Fruit fly (Drosophila melanogaster) whole organism, embryonic: ENCODE data around the gene Amun.

ENCODE experiments used
- Bgb ChIP-seq: fragments of 200-800 bp; sonication (Bioruptor generic); IDR thresholded peaks from 2 replicates; pipeline ENCODE4 v1.3.6; 2022; ENCODE audit warnings: missing biosample characterization, missing genetic modification characterization; ENCODE audit not compliant: partially characterized antibody
- CG10147 ChIP-seq: fragments of 200-800 bp; sonication (Bioruptor generic); optimal IDR thresholded peaks from 2 replicates; lab custom pipeline; 2019; ENCODE audit warnings: missing biosample characterization, mild to moderate bottlenecking, missing genetic modification characterization, moderate library complexity
- CG10274 ChIP-seq: fragments of 200-800 bp; sonication (Bioruptor generic); optimal IDR thresholded peaks from 3 replicates; lab custom pipeline; 2017; ENCODE audit warnings: missing biosample characterization, mild to moderate bottlenecking, missing genetic modification characterization
- CG12071 ChIP-seq: fragments of 200-800 bp; sonication (Bioruptor generic); optimal IDR thresholded peaks from 3 replicates; lab custom pipeline; 2018; ENCODE audit warnings: missing biosample characterization, mild to moderate bottlenecking, missing genetic modification characterization
- CG13775 ChIP-seq: fragments of 200-800 bp; sonication (Bioruptor generic); optimal IDR thresholded peaks from 3 replicates; lab custom pipeline; 2017; ENCODE audit warnings: missing biosample characterization, mild to moderate bottlenecking, missing genetic modification characterization
- CG1603 ChIP-seq: fragments of 200-800 bp; sonication (Bioruptor generic); optimal IDR thresholded peaks from 2 replicates; lab custom pipeline; 2019; ENCODE audit warnings: missing biosample characterization, mild to moderate bottlenecking, missing genetic modification characterization, moderate library complexity
- CG17361 ChIP-seq: fragments of 200-800 bp; sonication (Bioruptor generic); IDR thresholded peaks from 3 replicates; pipeline ENCODE4 v1.3.6; 2022; ENCODE audit warnings: missing biosample characterization, missing genetic modification characterization
- CG18262 ChIP-seq: fragments of 200-800 bp; optimal IDR thresholded peaks from 3 replicates; lab custom pipeline; 2019; ENCODE audit warnings: missing biosample characterization, mild to moderate bottlenecking, missing genetic modification characterization, moderate library complexity
- CG2875 ChIP-seq: fragments of 200-800 bp; sonication (Bioruptor generic); optimal IDR thresholded peaks from 2 replicates; lab custom pipeline; 2017; ENCODE audit warnings: missing biosample characterization, mild to moderate bottlenecking, missing genetic modification characterization, missing genetic modification reagents
- CG30020 ChIP-seq: fragments of 200-800 bp; optimal IDR thresholded peaks from 2 replicates; lab custom pipeline; 2019; ENCODE audit warnings: missing biosample characterization, mild to moderate bottlenecking, missing genetic modification characterization, moderate library complexity
- CG30403 ChIP-seq: fragments of 200-800 bp; sonication (Bioruptor generic); optimal IDR thresholded peaks from 3 replicates; lab custom pipeline; 2016; ENCODE audit warnings: missing biosample characterization, missing genetic modification characterization
- CG3281 ChIP-seq: fragments of 200-800 bp; sonication (Bioruptor generic); optimal IDR thresholded peaks from 3 replicates; lab custom pipeline; 2017; ENCODE audit warnings: missing biosample characterization, mild to moderate bottlenecking, missing genetic modification characterization
- CG33213 ChIP-seq: fragments of 200-800 bp; sonication (Bioruptor generic); optimal IDR thresholded peaks from 3 replicates; lab custom pipeline; 2016; ENCODE audit warnings: missing biosample characterization, missing genetic modification characterization
- CG4730 ChIP-seq: fragments of 200-800 bp; sonication (Bioruptor generic); IDR thresholded peaks from 2 replicates; pipeline ENCODE4 v1.3.6; 2022; ENCODE audit warnings: missing biosample characterization, missing genetic modification characterization
- CG6272 ChIP-seq: fragments of 200-800 bp; sonication (Bioruptor generic); IDR thresholded peaks from 2 replicates; pipeline ENCODE4 v1.3.6; 2022; ENCODE audit warnings: missing biosample characterization, missing genetic modification characterization
- CG6791 ChIP-seq: fragments of 200-800 bp; sonication (Bioruptor generic); IDR thresholded peaks from 3 replicates; pipeline ENCODE4 v1.3.6; 2022; ENCODE audit warnings: missing biosample characterization, missing genetic modification characterization; ENCODE audit not compliant: partially characterized antibody
- CG6854 ChIP-seq: fragments of 200-800 bp; sonication (Bioruptor generic); optimal IDR thresholded peaks from 3 replicates; lab custom pipeline; 2017; ENCODE audit warnings: missing biosample characterization, mild to moderate bottlenecking, missing genetic modification characterization
- CG7786 ChIP-seq: fragments of 200-800 bp; sonication (Bioruptor generic); optimal IDR thresholded peaks from 2 replicates; lab custom pipeline; 2016; ENCODE audit warnings: missing biosample characterization, missing genetic modification characterization
- CG9215 ChIP-seq: fragments of 200-800 bp; sonication (Bioruptor generic); IDR thresholded peaks from 2 replicates; pipeline ENCODE4 v1.3.6; 2022; ENCODE audit warnings: missing biosample characterization, missing genetic modification characterization
- CG9876 ChIP-seq: fragments of 200-800 bp; sonication (Bioruptor generic); optimal IDR thresholded peaks from 2 replicates; lab custom pipeline; 2016; ENCODE audit warnings: missing biosample characterization, missing genetic modification characterization
- Dref ChIP-seq: fragments of 200-800 bp; sonication (Bioruptor generic); IDR thresholded peaks from 2 replicates; pipeline ENCODE4 v1.3.6; 2022; ENCODE audit warnings: missing biosample characterization, missing genetic modification characterization
- Elba2 ChIP-seq: fragments of 200-800 bp; sonication (Bioruptor generic); optimal IDR thresholded peaks from 3 replicates; lab custom pipeline; 2016; ENCODE audit warnings: missing biosample characterization, missing genetic modification characterization
- HHEX ChIP-seq: fragments of 200-800 bp; sonication (Bioruptor generic); optimal IDR thresholded peaks from 3 replicates; lab custom pipeline; 2017; ENCODE audit warnings: missing biosample characterization, mild to moderate bottlenecking, missing genetic modification characterization, missing genetic modification reagents
- HLH4C ChIP-seq: fragments of 200-800 bp; sonication (Bioruptor generic); IDR thresholded peaks from 3 replicates; pipeline ENCODE4 v1.3.6; 2022; ENCODE audit warnings: missing biosample characterization, missing genetic modification characterization; ENCODE audit not compliant: partially characterized antibody
- Max ChIP-seq: fragments of 200-800 bp; sonication (Bioruptor generic); optimal IDR thresholded peaks from 2 replicates; lab custom pipeline; 2016; ENCODE audit warnings: missing biosample characterization, mild to moderate bottlenecking, missing genetic modification characterization
- Nf-YB ChIP-seq: fragments of 200-800 bp; sonication (Bioruptor generic); optimal IDR thresholded peaks from 3 replicates; lab custom pipeline; 2019; ENCODE audit warnings: missing biosample characterization, mild to moderate bottlenecking, missing genetic modification characterization, moderate library complexity
- Sry-β ChIP-seq: fragments of 200-800 bp; sonication (Bioruptor generic); optimal IDR thresholded peaks from 2 replicates; lab custom pipeline; 2018; ENCODE audit warnings: missing biosample characterization, mild to moderate bottlenecking, missing genetic modification characterization, moderate library complexity
- Sry-δ ChIP-seq: fragments of 200-800 bp; sonication (Bioruptor generic); optimal IDR thresholded peaks from 2 replicates; lab custom pipeline; 2016; ENCODE audit warnings: missing biosample characterization, missing genetic modification characterization
- Xbp1 ChIP-seq: fragments of 200-800 bp; sonication (Bioruptor generic); optimal IDR thresholded peaks from 3 replicates; lab custom pipeline; 2016; ENCODE audit warnings: missing biosample characterization, mild to moderate bottlenecking, missing genetic modification characterization
- Xrp1 ChIP-seq: fragments of 200-800 bp; sonication (Bioruptor generic); IDR thresholded peaks from 2 replicates; pipeline ENCODE4 v1.3.6; 2022; ENCODE audit warnings: missing biosample characterization, missing genetic modification characterization
- bowl ChIP-seq: fragments of 200-800 bp; sonication (Bioruptor generic); IDR thresholded peaks from 2 replicates; pipeline ENCODE4 v1.3.6; 2022; ENCODE audit warnings: missing biosample characterization, missing genetic modification characterization
- chif ChIP-seq, 2 experiments: fragments of 200-800 bp; sonication (Bioruptor generic); optimal IDR thresholded peaks; 3 replicates each; lab custom pipeline; 2016; ENCODE audit warnings: missing biosample characterization in 2 of 2, missing genetic modification characterization in 2 of 2
- crol ChIP-seq: fragments of 200-800 bp; sonication (Bioruptor generic); IDR thresholded peaks from 2 replicates; pipeline ENCODE4 v1.3.6; 2022; ENCODE audit warnings: missing biosample characterization, missing genetic modification characterization
- crp ChIP-seq, 2 experiments: fragments of 200-800 bp; sonication (Bioruptor generic); optimal IDR thresholded peaks; 2 replicates in 1 of 2; 3 replicates in 1 of 2; lab custom pipeline; 2017; ENCODE audit warnings: missing biosample characterization in 2 of 2, missing genetic modification characterization in 2 of 2, mild to moderate bottlenecking in 1 of 2, moderate library complexity in 1 of 2
- dpn ChIP-seq, 2 experiments: fragments of 200-800 bp; sonication (Bioruptor generic); optimal IDR thresholded peaks; 3 replicates each; lab custom pipeline; 2016; ENCODE audit warnings: missing biosample characterization in 2 of 2, missing genetic modification characterization in 2 of 2
- ems ChIP-seq: fragments of 200-800 bp; sonication (Bioruptor generic); optimal IDR thresholded peaks from 3 replicates; lab custom pipeline; 2016; ENCODE audit warnings: missing biosample characterization, missing genetic modification characterization
- h ChIP-seq: fragments of >200 bp; optimal IDR thresholded peaks from 2 replicates; lab custom pipeline; 2017
- hbn ChIP-seq: fragments of 200-800 bp; sonication (Bioruptor generic); IDR thresholded peaks from 2 replicates; pipeline ENCODE4 v1.3.6; 2022; ENCODE audit warnings: missing biosample characterization, missing genetic modification characterization; ENCODE audit not compliant: partially characterized antibody
- knrl ChIP-seq: fragments of 200-800 bp; sonication (Bioruptor generic); IDR thresholded peaks from 3 replicates; pipeline ENCODE4 v1.3.6; 2022; ENCODE audit warnings: missing biosample characterization, missing genetic modification characterization; ENCODE audit not compliant: partially characterized antibody
- nom ChIP-seq: fragments of 200-800 bp; sonication (Bioruptor generic); optimal IDR thresholded peaks from 2 replicates; lab custom pipeline; 2017; ENCODE audit warnings: missing biosample characterization, missing genetic modification characterization, mild to moderate bottlenecking, moderate library complexity, missing genetic modification reagents
- oc ChIP-seq: fragments of 200-800 bp; sonication (Bioruptor generic); optimal IDR thresholded peaks from 2 replicates; lab custom pipeline; 2018; ENCODE audit warnings: missing biosample characterization, mild to moderate bottlenecking, missing genetic modification characterization, moderate library complexity
- scrt ChIP-seq: fragments of 200-800 bp; sonication (Bioruptor generic); optimal IDR thresholded peaks from 2 replicates; lab custom pipeline; 2018; ENCODE audit warnings: missing biosample characterization, mild to moderate bottlenecking, missing genetic modification characterization, moderate library complexity
- sima ChIP-seq: fragments of 200-800 bp; sonication (Bioruptor generic); optimal IDR thresholded peaks from 2 replicates; lab custom pipeline; 2016; ENCODE audit warnings: missing biosample characterization, missing genetic modification characterization
- slp2 ChIP-seq: fragments of 200-800 bp; sonication (Bioruptor generic); optimal IDR thresholded peaks from 2 replicates; lab custom pipeline; 2016; ENCODE audit warnings: missing biosample characterization, missing genetic modification characterization
- twi ChIP-seq: fragments of 200-800 bp; optimal IDR thresholded peaks from 2 replicates; lab custom pipeline; 2019; ENCODE audit warnings: missing biosample characterization, mild to moderate bottlenecking, missing genetic modification characterization, moderate library complexity
- vvl ChIP-seq: fragments of 200-800 bp; sonication (Bioruptor generic); IDR thresholded peaks from 2 replicates; pipeline ENCODE4 v1.3.6; 2022; ENCODE audit warnings: missing biosample characterization, missing genetic modification characterization
- z ChIP-seq: fragments of 200-800 bp; sonication (Bioruptor generic); IDR thresholded peaks from 3 replicates; pipeline ENCODE4 v1.3.6; 2022; ENCODE audit warnings: missing biosample characterization, missing genetic modification characterization

Gene Amun

DNA sequence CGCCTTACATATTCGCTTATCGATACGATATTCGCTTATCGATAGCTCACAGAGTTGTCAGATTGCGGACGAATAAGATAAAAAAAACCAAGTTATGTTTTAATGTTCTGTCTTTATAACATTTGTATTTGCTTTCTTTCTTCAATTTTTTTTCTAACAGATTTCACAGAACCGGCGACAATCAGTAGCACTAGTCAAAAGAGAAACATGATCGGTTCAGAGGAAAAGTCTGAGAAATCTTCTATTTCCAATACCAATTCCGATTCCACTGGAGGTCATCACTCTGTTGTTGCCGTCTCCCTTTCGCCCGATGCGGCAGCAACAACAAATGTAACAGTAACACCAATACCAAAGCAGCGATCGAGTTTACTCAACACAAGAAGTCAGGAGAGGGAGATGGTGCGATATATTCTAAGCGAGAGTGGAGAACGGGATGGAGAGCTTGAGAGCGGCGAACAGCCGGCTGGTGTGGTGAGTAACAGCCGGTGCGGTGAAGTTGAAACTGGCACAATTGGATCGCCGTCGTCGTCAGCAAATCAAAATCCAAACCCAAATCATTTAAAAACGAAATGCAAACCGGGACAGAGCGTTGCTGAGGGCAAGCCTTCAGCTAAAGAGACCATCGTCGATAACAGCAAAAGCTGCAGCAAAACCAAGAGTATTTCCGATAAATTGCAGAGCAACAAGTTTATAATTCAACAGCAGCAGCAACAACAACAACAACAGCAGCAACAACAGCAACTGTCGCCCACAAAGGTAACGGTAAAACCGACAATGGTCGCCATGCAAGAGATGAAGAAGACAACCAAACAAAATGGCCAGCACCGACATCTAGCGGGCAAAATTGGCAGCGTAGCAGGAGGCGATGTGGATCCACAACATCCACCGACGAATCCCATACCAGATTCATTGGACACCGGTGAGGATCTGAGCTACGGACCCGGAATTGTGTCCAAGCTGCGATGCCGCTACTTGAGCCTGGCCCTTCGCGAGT lies 33.5 kb downstream of the Amun start (continued):
- TF ChIP-seq Dref (GFP tag; lab: Robert Waterston, UW) (peak; percentile 69), Nf-YB (GFP tag; lab: Kevin White, UChicago) (peak; percentile 49), nom (GFP tag; lab: Kevin White, UChicago) (peak; percentile 75), Sry-β (GFP tag; lab: Kevin White, UChicago) (peak; percentile 77), sima (GFP tag; lab: Kevin White, UChicago) (no peak), Sry-δ (GFP tag; lab: Kevin White, UChicago) (peak; percentile 75), hbn (peak; percentile 46; the same call in 1 of the 2 replicates), CG9215 (GFP tag; lab: Robert Waterston, UW) (peak; percentile 64), CG18262 (tag; lab: Kevin White, UChicago) (peak; percentile 61), knrl (GFP tag; lab: Robert Waterston, UW) (peak; percentile 59), CG3281 (GFP tag; lab: Kevin White, UChicago) (peak; percentile 71), HHEX (GFP tag; lab: Kevin White, UChicago) (peak; percentile 67), Bgb (GFP tag; lab: Robert Waterston, UW) (peak; percentile 20; the same call in 1 of the 2 replicates), Max (GFP tag; lab: Kevin White, UChicago) (peak; percentile 21), crp (GFP tag; optimal IDR thresholded peaks at IDR 0.05; lab: Kevin White, UChicago) (peak in 1 of 2 experiments; percentile 23), CG30403 (GFP tag; lab: Kevin White, UChicago) (peak; percentile 76), CG33213 (GFP tag; lab: Kevin White, UChicago) (peak; percentile 27), vvl (GFP tag; lab: Robert Waterston, UW) (peak; percentile 47; the same call in 1 of the 2 replicates), CG6791 (GFP tag; lab: Robert Waterston, UW) (peak; percentile 45; the same call in 1 of the 3 replicates), CG2875 (GFP tag; lab: Kevin White, UChicago) (no peak), Xrp1 (GFP tag; lab: Robert Waterston, UW) (peak; percentile 52; the same call in 1 of the 2 replicates), HLH4C (GFP tag; lab: Robert Waterston, UW) (peak; percentile 40; the same call in 2 of the 3 replicates), twi (tag; lab: Kevin White, UChicago) (peak; percentile 12), CG10274 (GFP tag; lab: Kevin White, UChicago) (peak; percentile 41), oc (no peak), CG13775 (GFP tag; lab: Kevin White, UChicago) (peak; percentile 31), ems (GFP tag; lab: Kevin White, UChicago) (peak; percentile 43), CG6854 (GFP tag; lab: Kevin White, UChicago) (peak; percentile 41), chif (GFP tag; optimal IDR thresholded peaks at IDR 0.05; lab: Kevin White, UChicago) (peak; percentile 41 to 56), scrt (GFP tag; lab: Kevin White, UChicago) (peak; percentile 6), CG17361 (peak; percentile 64), crol (GFP tag; lab: Robert Waterston, UW) (peak; percentile 64; the same call in 1 of the 2 replicates), bowl (GFP tag; lab: Robert Waterston, UW) (no peak), slp2 (peak; percentile 18), CG4730 (no peak), CG12071 (GFP tag; lab: Kevin White, UChicago) (peak; percentile 16), dpn (GFP tag; optimal IDR thresholded peaks at IDR 0.05; lab: Kevin White, UChicago) (peak; percentile 69 to 75), Elba2 (GFP tag; lab: Kevin White, UChicago) (peak; percentile 17), CG10147 (GFP tag; lab: Kevin White, UChicago) (peak; percentile 65), CG7786 (GFP tag; lab: Kevin White, UChicago) (peak; percentile 69), CG9876 (peak; percentile 35), h (lab: Kevin White, UChicago) (no peak), CG6272 (no peak), CG1603 (tag; lab: Kevin White, UChicago) (peak; percentile 53), z (GFP tag; lab: Robert Waterston, UW) (peak; percentile 65; the same call in 2 of the 3 replicates), CG30020 (tag; lab: Kevin White, UChicago) (peak; percentile 16), Xbp1 (GFP tag; lab: Kevin White, UChicago) (peak; percentile 73)
